Worm (Caenorhabditis elegans) whole organism, L3 larva: ENCODE measurements around the gene rmh-2.

Source experiments
- R02D3.7 ChIP-seq: fragments of 150-350 bp; optimal IDR thresholded peaks from 2 replicates; lab custom pipeline; 2014; ENCODE audit warnings: missing biosample characterization, missing genetic modification characterization
- ceh-82 ChIP-seq: fragments of 150-350 bp; optimal IDR thresholded peaks from 2 replicates; lab custom pipeline; 2014; ENCODE audit warnings: missing biosample characterization, missing genetic modification characterization
- ceh-9 ChIP-seq: sonication (generic microtip); optimal IDR thresholded peaks from 2 replicates; lab custom pipeline; 2018; ENCODE audit warnings: missing biosample characterization, missing genetic modification characterization
- daf-12 ChIP-seq: fragments of 150-350 bp; optimal IDR thresholded peaks from 2 replicates; lab custom pipeline; 2014; ENCODE audit warnings: missing biosample characterization, missing genetic modification reagents, missing genetic modification characterization
- elt-1 ChIP-seq: fragments of 150-350 bp; optimal IDR thresholded peaks from 2 replicates; lab custom pipeline; 2014; ENCODE audit warnings: missing biosample characterization, missing genetic modification characterization
- nhr-11 ChIP-seq: fragments of 150-350 bp; optimal IDR thresholded peaks from 2 replicates; lab custom pipeline; 2014; ENCODE audit warnings: missing biosample characterization, missing genetic modification characterization
- nhr-25 ChIP-seq: sonication (generic microtip); optimal IDR thresholded peaks from 2 replicates; lab custom pipeline; 2017; ENCODE audit warnings: missing biosample characterization, missing genetic modification characterization
- nhr-76 ChIP-seq: fragments of 150-350 bp; sonication (generic microtip); optimal IDR thresholded peaks from 5 replicates; lab custom pipeline; 2014; ENCODE audit warnings: missing biosample characterization, missing genetic modification characterization
- nhr-77 ChIP-seq: fragments of 150-350 bp; optimal IDR thresholded peaks from 2 replicates; lab custom pipeline; 2014; ENCODE audit warnings: missing biosample characterization, missing genetic modification characterization
- pha-4 ChIP-seq: fragments of 150-350 bp; optimal IDR thresholded peaks from 2 replicates; lab custom pipeline; 2014; ENCODE audit warnings: missing biosample characterization, missing genetic modification reagents, missing genetic modification characterization
- pqm-1 ChIP-seq: fragments of 150-350 bp; optimal IDR thresholded peaks from 2 replicates; lab custom pipeline; 2017; ENCODE audit warnings: missing biosample characterization, missing genetic modification characterization, inconsistent platforms
- zag-1 ChIP-seq: fragments of 150-350 bp; optimal IDR thresholded peaks from 2 replicates; lab custom pipeline; 2014; ENCODE audit warnings: missing biosample characterization, missing genetic modification characterization

DNA sequence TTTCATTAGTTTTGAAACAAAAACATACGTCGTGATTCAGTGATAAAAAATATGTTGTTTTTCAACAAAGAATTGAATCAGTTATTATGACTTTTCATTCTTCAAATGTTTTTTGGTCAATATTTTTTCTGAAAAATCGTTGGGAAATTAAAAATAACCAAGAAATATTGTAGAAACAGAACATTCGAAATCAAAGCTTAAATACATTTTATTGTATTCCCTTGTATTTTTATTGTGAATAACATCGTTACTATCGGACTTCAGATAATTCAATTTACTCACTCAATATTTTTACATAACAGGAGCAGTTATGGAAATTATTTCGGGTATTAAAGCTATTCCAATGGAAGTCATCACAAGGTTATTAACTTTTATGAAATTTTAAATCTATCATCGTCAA is 13.9 kb downstream of the rmh-2 start, which contains the start of gene C50H2.4:
- TF ChIP-seq daf-12 (tag; lab: Kevin White, UChicago) (no peak), R02D3.7 (no peak), nhr-77 (no peak), pha-4 (tag; lab: Kevin White, UChicago) (no peak), nhr-76 (no peak), ceh-9 (tag; lab: Kevin White, UChicago) (no peak), zag-1 (tag; lab: Kevin White, UChicago) (no peak), elt-1 (no peak), pqm-1 (tag; lab: Kevin White, UChicago) (no peak), nhr-11 (tag; lab: Kevin White, UChicago) (no peak), ceh-82 (tag; lab: Kevin White, UChicago) (no peak), nhr-25 (tag; lab: Kevin White, UChicago) (no peak)
